Fruit fly (Drosophila melanogaster): Measurements from ENCODE around the gene snRNP-U1-C.

snRNP-U1-C gene

DNA sequence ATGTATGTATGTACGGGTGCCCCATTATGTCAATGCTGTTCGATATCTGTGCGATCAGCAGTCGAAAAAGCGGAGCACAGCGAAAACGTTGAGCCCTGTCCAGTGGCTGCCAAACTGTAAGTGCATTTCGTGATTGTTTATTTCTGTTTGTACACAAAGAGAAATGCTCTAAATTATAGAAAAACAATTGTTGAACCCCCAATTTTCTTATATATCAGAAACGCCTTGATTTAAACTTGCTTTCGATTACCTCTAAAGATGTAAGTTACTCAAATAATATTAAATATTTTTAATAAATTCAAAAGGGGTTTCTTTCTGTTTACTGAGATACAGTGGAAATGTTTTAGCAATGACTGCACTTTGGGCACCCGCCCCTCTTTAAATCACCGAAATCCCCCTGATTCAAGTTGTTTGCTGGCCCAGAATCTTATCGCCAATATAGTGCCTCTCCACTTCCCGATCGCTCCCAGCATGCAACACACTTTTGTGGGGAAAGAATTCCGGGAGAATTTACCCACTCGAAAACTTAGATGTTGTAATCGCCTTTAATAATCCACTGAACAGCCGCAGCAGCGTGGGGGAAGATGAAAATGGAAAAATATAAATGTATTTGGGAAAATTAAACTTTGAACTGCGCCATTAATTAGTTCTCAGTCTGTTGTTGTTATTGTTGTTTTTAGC is 31.4 kb upstream of the snRNP-U1-C start (continued):
- TF ChIP-seq crc (GFP tag; optimal IDR thresholded peaks at IDR 0.05), result no peak
- TF ChIP-seq gsb (GFP tag; IDR thresholded peaks at IDR 0.05), result no peak
- no peak for TF ChIP-seq slou (GFP tag; optimal IDR thresholded peaks at IDR 0.05)
- TF ChIP-seq CG3407 (GFP tag; optimal IDR thresholded peaks at IDR 0.05), result peak; percentile 9
- TF ChIP-seq dmrt11E (tag; optimal IDR thresholded peaks at IDR 0.05), result peak; percentile 46
- TF ChIP-seq Mad (GFP tag; optimal IDR thresholded peaks at IDR 0.05), result no peak
- TF ChIP-seq CG14014 (GFP tag; IDR thresholded peaks at IDR 0.05), result no peak
- TF ChIP-seq CG13775 (GFP tag; optimal IDR thresholded peaks at IDR 0.05), result peak; percentile 28
- TF ChIP-seq CG10543 (GFP tag; optimal IDR thresholded peaks at IDR 0.05), result no peak
- peak; percentile 15 for TF ChIP-seq CG7556 (GFP tag; optimal IDR thresholded peaks at IDR 0.05)
- no peak for TF ChIP-seq CG6272 (GFP tag; IDR thresholded peaks at IDR 0.05)
- peak; percentile 20 for TF ChIP-seq CG12659 (GFP tag; optimal IDR thresholded peaks at IDR 0.05)
- TF ChIP-seq CG6654 (GFP tag; optimal IDR thresholded peaks at IDR 0.05), result peak; percentile 94
- TF ChIP-seq CG16815 (GFP tag; optimal IDR thresholded peaks at IDR 0.05), result no peak
- no peak for TF ChIP-seq CG9932 (GFP tag; IDR thresholded peaks at IDR 0.05)
- TF ChIP-seq hb (GFP tag; IDR thresholded peaks at IDR 0.05; ENCODE audit: partially characterized antibody), result no peak
- TF ChIP-seq Nf-YA (GFP tag; IDR thresholded peaks at IDR 0.05), result no peak
- TF ChIP-seq dati (GFP tag; IDR thresholded peaks at IDR 0.05), result 0 out of 2 replicates have a peak, but pooled peaks have one; percentile 35
- TF ChIP-seq CrebB (tag; optimal IDR thresholded peaks at IDR 0.05), result no peak
- peak; percentile 30; the same call in 1 of the 2 replicates for TF ChIP-seq E2f2 (GFP tag; IDR thresholded peaks at IDR 0.05)
- TF ChIP-seq H15 (GFP tag; IDR thresholded peaks at IDR 0.05), result peak; percentile 62; the same call in 2 of the 3 replicates
- TF ChIP-seq org-1 (GFP tag; optimal IDR thresholded peaks at IDR 0.05), result no peak
- TF ChIP-seq vnd (GFP tag; IDR thresholded peaks at IDR 0.05; ENCODE audit: partially characterized antibody), result no peak
- TF ChIP-seq ind (GFP tag; optimal IDR thresholded peaks at IDR 0.05), result no peak
- no peak for TF ChIP-seq CG17612 (GFP tag; IDR thresholded peaks at IDR 0.05)
- no peak for TF ChIP-seq br (optimal IDR thresholded peaks at IDR 0.05)
- TF ChIP-seq pros (GFP tag; optimal IDR thresholded peaks at IDR 0.05), result no peak
- TF ChIP-seq chn (GFP tag; optimal IDR thresholded peaks at IDR 0.05), result no peak
- peak; percentile 37 for TF ChIP-seq CG10209 (GFP tag; optimal IDR thresholded peaks at IDR 0.05)
- peak; percentile 78 for TF ChIP-seq sens (GFP tag)
- TF ChIP-seq eyg (GFP tag; optimal IDR thresholded peaks at IDR 0.05), result no peak
- TF ChIP-seq Kr (GFP tag; optimal IDR thresholded peaks at IDR 0.05), result no peak
- TF ChIP-seq Oaz (GFP tag; IDR thresholded peaks at IDR 0.05), result no peak
- no peak for TF ChIP-seq insv (GFP tag; optimal IDR thresholded peaks at IDR 0.05)
- TF ChIP-seq unpg (GFP tag; optimal IDR thresholded peaks at IDR 0.05), result peak; percentile 63
- TF ChIP-seq CG12104 (GFP tag; optimal IDR thresholded peaks at IDR 0.05), result no peak
- peak; percentile 17 for TF ChIP-seq CG3065 (GFP tag; optimal IDR thresholded peaks at IDR 0.05)
- TF ChIP-seq CG11723 (GFP tag; optimal IDR thresholded peaks at IDR 0.05), result no peak
- TF ChIP-seq zfh2 (GFP tag; optimal IDR thresholded peaks at IDR 0.05), result no peak
- TF ChIP-seq CG3995 (GFP tag; optimal IDR thresholded peaks at IDR 0.05), result no peak
- TF ChIP-seq Atf-2 (GFP tag; optimal IDR thresholded peaks at IDR 0.05), result no peak
- TF ChIP-seq zen (tag; optimal IDR thresholded peaks at IDR 0.05), result no peak
- TF ChIP-seq vvl (GFP tag; IDR thresholded peaks at IDR 0.05), result peak; percentile 64; the same call in 1 of the 2 replicates
- no peak for TF ChIP-seq sr (GFP tag; IDR thresholded peaks at IDR 0.05)
- peak; percentile 21; the same call in 1 of the 2 replicates for TF ChIP-seq slbo (GFP tag; IDR thresholded peaks at IDR 0.05)
- no peak for TF ChIP-seq CG8765 (GFP tag; IDR thresholded peaks at IDR 0.05)
- TF ChIP-seq sob (GFP tag; IDR thresholded peaks at IDR 0.05), result peak; percentile 21; the same call in 1 of the 2 replicates
- TF ChIP-seq CG10267 (tag; optimal IDR thresholded peaks at IDR 0.05), result peak; percentile 52
- no peak for TF ChIP-seq CG11085 (GFP tag; IDR thresholded peaks at IDR 0.05)
- no peak for TF ChIP-seq odd (GFP tag; optimal IDR thresholded peaks at IDR 0.05)
- no peak for TF ChIP-seq Myb (GFP tag; optimal IDR thresholded peaks at IDR 0.05)
- TF ChIP-seq ranshi (GFP tag; IDR thresholded peaks at IDR 0.05), result no peak

All from whole organism, embryonic.